Worm (Caenorhabditis elegans): Measurements from ENCODE around the gene W02A2.5.

Gene W02A2.5

DNA sequence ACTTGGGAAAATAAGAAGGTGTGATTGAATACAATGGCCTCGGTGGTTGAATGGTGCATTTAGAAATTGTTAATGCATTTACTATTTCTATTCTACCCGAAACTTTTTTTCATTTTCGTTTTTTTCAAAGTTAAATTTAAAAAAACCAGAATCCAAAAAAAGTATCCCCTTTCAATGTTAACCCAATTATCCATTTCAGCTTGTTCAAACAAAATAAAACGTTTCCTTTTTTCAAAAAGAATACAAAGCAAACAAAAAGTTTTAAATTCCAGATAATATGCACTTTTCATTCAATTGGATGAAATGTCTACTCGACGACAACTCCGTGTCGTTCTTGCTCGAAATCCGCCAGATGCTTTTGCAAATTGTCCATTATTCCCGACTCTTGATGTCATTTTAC, at the start of gene W02A2.5:
TSS of gene W02A2.5 (plus strand) at position 301 of the 400 bp plus-strand sequence.
- TF ChIP-seq snpc-1.2 (GFP tag; IDR thresholded peaks at IDR 0.05) (no peak), unc-62 (GFP tag; optimal IDR thresholded peaks at IDR 0.05 in 1 of 2) (peak in 1 of 2 experiments; percentile 62), unc-62 (tag; optimal IDR thresholded peaks at IDR 0.05) (no peak)

ce11 chrIV:13297746-13298145, 44.9 kb upstream of the W02A2.5 start, which contains the start of the genes Y67H2A.2 and micu-1:
Y67H2A.2 (minus strand) TSS chrIV:13297819.
micu-1 (plus strand) TSS chrIV:13297926.
- TF ChIP-seq ZK546.5 (tag; optimal IDR thresholded peaks at IDR 0.05) (no peak), ceh-82 (tag; optimal IDR thresholded peaks at IDR 0.05) (no peak), daf-8 (GFP tag; IDR thresholded peaks at IDR 0.05) (no peak), nhr-102 (tag; optimal IDR thresholded peaks at IDR 0.05) (peak; percentile 45), hif-1 (tag; optimal IDR thresholded peaks at IDR 0.05) (peak in 1 of 2 experiments; percentile 29), ceh-20 (GFP tag; IDR thresholded peaks at IDR 0.05) (0 out of 2 replicates have a peak, but pooled peaks have one; percentile 34), nhr-6 (tag; optimal IDR thresholded peaks at IDR 0.05) (peak; percentile 7), fkh-10 (GFP tag; optimal IDR thresholded peaks at IDR 0.05) (peak; percentile 62), dpl-1 (GFP tag; optimal IDR thresholded peaks at IDR 0.05) (peak; percentile 40), daf-16 (GFP tag; optimal IDR thresholded peaks at IDR 0.05) (no peak), daf-16 (tag; optimal IDR thresholded peaks at IDR 0.05) (peak; percentile 20), snpc-4 (tag; optimal IDR thresholded peaks at IDR 0.05) (no peak), lin-15B (tag; optimal IDR thresholded peaks at IDR 0.05) (no peak), daf-19 (GFP tag; conservative IDR thresholded peaks at IDR 0.05) (no peak), tra-1 (GFP tag; IDR thresholded peaks at IDR 0.05) (no peak), T20F7.1 (GFP tag; optimal IDR thresholded peaks at IDR 0.05) (no peak), ceh-28 (tag; optimal IDR thresholded peaks at IDR 0.05) (no peak), hlh-11 (tag; optimal IDR thresholded peaks at IDR 0.05) (peak; percentile 49), lin-39 (tag; optimal IDR thresholded peaks at IDR 0.05) (no peak), ceh-32 (tag; optimal IDR thresholded peaks at IDR 0.05; ENCODE audit: poor library complexity) (no peak), ceh-62 (tag; optimal IDR thresholded peaks at IDR 0.05) (no peak), D1046.2 (GFP tag; IDR thresholded peaks at IDR 0.05) (no peak), nhr-237 (tag; optimal IDR thresholded peaks at IDR 0.05) (no peak), jun-1 (tag; optimal IDR thresholded peaks at IDR 0.05) (no peak), saeg-2 (GFP tag; IDR thresholded peaks at IDR 0.05) (no peak), nhr-76 (tag; optimal IDR thresholded peaks at IDR 0.05) (no peak), aly-2 (tag; optimal IDR thresholded peaks at IDR 0.05) (no peak), lim-7 (GFP tag; IDR thresholded peaks at IDR 0.05) (no peak), mep-1 (tag; optimal IDR thresholded peaks at IDR 0.05) (peak; percentile 57), nhr-10 (tag; optimal IDR thresholded peaks at IDR 0.05) (no peak), dmd-9 (GFP tag; IDR thresholded peaks at IDR 0.05) (no peak), lir-3 (tag; optimal IDR thresholded peaks at IDR 0.05) (no peak), aha-1 (tag) (peak; percentile 98), duxl-1 (tag; optimal IDR thresholded peaks at IDR 0.05; ENCODE audit: poor library complexity) (no peak), F49E8.2 (tag; optimal IDR thresholded peaks at IDR 0.05; ENCODE audit: borderline replicate concordance) (no peak), arid-1 (GFP tag; conservative IDR thresholded peaks at IDR 0.05) (no peak), Y75B8A.6 (GFP tag; IDR thresholded peaks at IDR 0.05) (no peak), ama-1 (optimal IDR thresholded peaks at IDR 0.05) (no peak), dmd-8 (GFP tag; IDR thresholded peaks at IDR 0.05) (no peak), unc-39 (tag; optimal IDR thresholded peaks at IDR 0.05) (no peak), dmd-6 (GFP tag; IDR thresholded peaks at IDR 0.05) (peak; percentile 57), skn-1 (tag; optimal IDR thresholded peaks at IDR 0.05) (no peak), dve-1 (tag; optimal IDR thresholded peaks at IDR 0.05; ENCODE audit: insufficient read depth) (peak; percentile 31), ZK337.2 (GFP tag; IDR thresholded peaks at IDR 0.05) (no peak), nhr-11 (tag; optimal IDR thresholded peaks at IDR 0.05) (no peak), lin-29 (GFP tag; IDR thresholded peaks at IDR 0.05) (no peak), gei-8 (GFP tag; optimal IDR thresholded peaks at IDR 0.05) (no peak), nhr-25 (tag; optimal IDR thresholded peaks at IDR 0.05; ENCODE audit: borderline replicate concordance, insufficient read depth) (no peak), Y5F2A.4 (GFP tag; optimal IDR thresholded peaks at IDR 0.05) (no peak)

All from whole organism, L4 larva.